Fruit fly (Drosophila melanogaster) S2 (cell line): ENCODE data around the gene Grx3.

Experiments used
- CG8478 ChIP-seq: fragments of >200 bp; optimal IDR thresholded peaks from 2 replicates; lab custom pipeline; 2018
- CTCF ChIP-seq, 2 experiments: fragments of >200 bp; optimal IDR thresholded peaks; 2 replicates each; lab custom pipeline; 2018

dm6 chr2L:13396084-13396483, 29.8 kb downstream of the Grx3 start, which contains the start of gene CG16957:
- TF ChIP-seq CG8478 (lab: Kevin White, UChicago) (no peak), CTCF (optimal IDR thresholded peaks at IDR 0.05; lab: Kevin White, UChicago) (no peak)
